Fruit fly (Drosophila melanogaster) whole organism, embryonic: ENCODE data around the gene CG12995.

Experiments used
- CG14965 ChIP-seq: fragments of 200-800 bp; sonication (Bioruptor generic); optimal IDR thresholded peaks from 2 replicates; lab custom pipeline; 2016; ENCODE audit warnings: missing biosample characterization, missing genetic modification characterization, borderline replicate concordance
- Dref ChIP-seq: fragments of 200-800 bp; sonication (Bioruptor generic); IDR thresholded peaks from 2 replicates; pipeline ENCODE4 v1.3.6; 2022; ENCODE audit warnings: missing biosample characterization, missing genetic modification characterization
- chif ChIP-seq, 2 experiments: fragments of 200-800 bp; sonication (Bioruptor generic); optimal IDR thresholded peaks; 3 replicates each; lab custom pipeline; 2016; ENCODE audit warnings: missing biosample characterization in 2 of 2, missing genetic modification characterization in 2 of 2
- h ChIP-seq: fragments of >200 bp; optimal IDR thresholded peaks from 2 replicates; lab custom pipeline; 2017
- jumu ChIP-seq: fragments of 200-800 bp; sonication (Bioruptor generic); optimal IDR thresholded peaks from 3 replicates; lab custom pipeline; 2016; ENCODE audit warnings: missing biosample characterization, missing genetic modification characterization
- odd ChIP-seq: fragments of 200-800 bp; sonication (Bioruptor generic); optimal IDR thresholded peaks from 2 replicates; lab custom pipeline; 2017; ENCODE audit warnings: missing biosample characterization, mild to moderate bottlenecking, missing genetic modification characterization
- sisA ChIP-seq: fragments of 200-800 bp; sonication (Bioruptor generic); IDR thresholded peaks from 2 replicates; pipeline ENCODE4 v1.3.6; 2022; ENCODE audit warnings: missing biosample characterization, missing genetic modification characterization
- vfl ChIP-seq: fragments of 200-800 bp; sonication (Bioruptor generic); optimal IDR thresholded peaks from 2 replicates; lab custom pipeline; 2016; ENCODE audit warnings: missing biosample characterization, missing genetic modification characterization

DNA sequence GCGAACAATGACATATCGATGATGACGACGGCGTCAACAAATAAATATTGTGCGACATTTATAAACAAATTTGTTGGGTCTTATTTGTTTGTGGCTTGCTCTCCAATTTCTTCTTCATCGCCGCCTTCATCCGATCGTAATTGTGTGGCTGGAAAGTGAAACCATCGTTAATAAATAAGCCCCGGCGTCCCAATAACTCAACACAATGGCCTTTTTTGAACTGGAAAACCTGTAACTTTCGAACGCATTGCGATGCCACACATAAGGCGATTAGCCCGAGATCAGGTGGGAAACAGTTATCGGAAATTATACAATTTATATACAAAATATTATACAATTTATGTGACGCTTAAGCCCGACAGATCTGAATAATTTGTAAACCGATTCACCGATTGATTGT lies 26.7 kb upstream of the CG12995 start:
- TF ChIP-seq Dref (GFP tag; lab: Robert Waterston, UW) (no peak), sisA (GFP tag; lab: Robert Waterston, UW) (no peak), h (lab: Kevin White, UChicago) (no peak), CG14965 (GFP tag; lab: Kevin White, UChicago) (no peak), jumu (GFP tag; lab: Kevin White, UChicago) (no peak), chif (GFP tag; optimal IDR thresholded peaks at IDR 0.05; lab: Kevin White, UChicago) (no peak), vfl (no peak), odd (GFP tag; lab: Kevin White, UChicago) (no peak)
